Worm (Caenorhabditis elegans) whole organism, early embryonic: ENCODE measurements around the gene T05C1.3.

Experiments used
- F13C5.2 ChIP-seq: sonication (generic microtip); optimal IDR thresholded peaks from 2 replicates; lab custom pipeline; 2017; ENCODE audit warnings: mild to moderate bottlenecking, missing genetic modification characterization, inconsistent platforms, missing compliant biosample characterization
- ama-1 ChIP-seq: fragments of 150-350 bp; optimal IDR thresholded peaks from 2 replicates; lab custom pipeline; 2014
- ceh-13 ChIP-seq: fragments of 200-800 bp; sonication (Bioruptor generic); optimal IDR thresholded peaks from 2 replicates; lab custom pipeline; 2018; ENCODE audit warnings: mild to moderate bottlenecking, missing genetic modification characterization, missing compliant biosample characterization
- ets-7 ChIP-seq: sonication (generic microtip); optimal IDR thresholded peaks from 2 replicates; lab custom pipeline; 2016; ENCODE audit warnings: missing genotype, missing genetic modification characterization, missing compliant biosample characterization
- flt-1 ChIP-seq: fragments of 200-800 bp; sonication (Bioruptor generic); IDR thresholded peaks from 2 replicates; pipeline ENCODE4 v1.3.6; 2022; ENCODE audit warnings: missing genetic modification characterization, missing compliant biosample characterization
- hmg-4 ChIP-seq: fragments of 200-800 bp; sonication (Bioruptor generic); optimal IDR thresholded peaks from 2 replicates; lab custom pipeline; 2018; ENCODE audit warnings: mild to moderate bottlenecking, missing genetic modification characterization, missing compliant biosample characterization
- pes-1 ChIP-seq: fragments of 200-800 bp; sonication (Bioruptor generic); IDR thresholded peaks from 2 replicates; pipeline ENCODE4 v1.3.6; 2022; ENCODE audit warnings: missing genetic modification reagents, missing genetic modification characterization, missing compliant biosample characterization
- sea-1 ChIP-seq: fragments of 200-800 bp; sonication (Bioruptor generic); conservative IDR thresholded peaks from 2 replicates; pipeline ENCODE4 v1.3.6; 2022; ENCODE audit warnings: missing genetic modification characterization, missing compliant biosample characterization
- tbx-11 ChIP-seq: fragments of 200-800 bp; sonication (Bioruptor generic); IDR thresholded peaks from 2 replicates; pipeline ENCODE4 v1.3.6; 2022; ENCODE audit warnings: missing genetic modification characterization, missing compliant biosample characterization
- tbx-37 ChIP-seq: fragments of 200-800 bp; sonication (Bioruptor generic); conservative IDR thresholded peaks from 2 replicates; pipeline ENCODE4 v1.3.6; 2022; ENCODE audit warnings: missing genetic modification reagents, missing genetic modification characterization, missing compliant biosample characterization
- tra-4 ChIP-seq: sonication (generic microtip); optimal IDR thresholded peaks from 2 replicates; lab custom pipeline; 2017; ENCODE audit warnings: missing genetic modification characterization, missing compliant biosample characterization

- TF ChIP-seq ama-1 (lab: Kevin White, UChicago) (no peak), tra-4 (tag; lab: Kevin White, UChicago) (no peak), tbx-37 (no peak), ets-7 (tag; lab: Kevin White, UChicago) (no peak), hmg-4 (GFP tag; lab: Kevin White, UChicago) (no peak), sea-1 (GFP tag; lab: Robert Waterston, UW) (no peak), F13C5.2 (tag; lab: Kevin White, UChicago) (no peak), pes-1 (no peak), ceh-13 (no peak), flt-1 (GFP tag; lab: Robert Waterston, UW) (no peak), tbx-11 (GFP tag; lab: Robert Waterston, UW) (no peak)
These were observed 22.7 kb upstream of the T05C1.3 start, which contains the start of gene cyp-23A1 for ce11 chrII:4511911-4512310.
